Fruit fly (Drosophila melanogaster): Measurements from ENCODE around the gene gogo.

DNA sequence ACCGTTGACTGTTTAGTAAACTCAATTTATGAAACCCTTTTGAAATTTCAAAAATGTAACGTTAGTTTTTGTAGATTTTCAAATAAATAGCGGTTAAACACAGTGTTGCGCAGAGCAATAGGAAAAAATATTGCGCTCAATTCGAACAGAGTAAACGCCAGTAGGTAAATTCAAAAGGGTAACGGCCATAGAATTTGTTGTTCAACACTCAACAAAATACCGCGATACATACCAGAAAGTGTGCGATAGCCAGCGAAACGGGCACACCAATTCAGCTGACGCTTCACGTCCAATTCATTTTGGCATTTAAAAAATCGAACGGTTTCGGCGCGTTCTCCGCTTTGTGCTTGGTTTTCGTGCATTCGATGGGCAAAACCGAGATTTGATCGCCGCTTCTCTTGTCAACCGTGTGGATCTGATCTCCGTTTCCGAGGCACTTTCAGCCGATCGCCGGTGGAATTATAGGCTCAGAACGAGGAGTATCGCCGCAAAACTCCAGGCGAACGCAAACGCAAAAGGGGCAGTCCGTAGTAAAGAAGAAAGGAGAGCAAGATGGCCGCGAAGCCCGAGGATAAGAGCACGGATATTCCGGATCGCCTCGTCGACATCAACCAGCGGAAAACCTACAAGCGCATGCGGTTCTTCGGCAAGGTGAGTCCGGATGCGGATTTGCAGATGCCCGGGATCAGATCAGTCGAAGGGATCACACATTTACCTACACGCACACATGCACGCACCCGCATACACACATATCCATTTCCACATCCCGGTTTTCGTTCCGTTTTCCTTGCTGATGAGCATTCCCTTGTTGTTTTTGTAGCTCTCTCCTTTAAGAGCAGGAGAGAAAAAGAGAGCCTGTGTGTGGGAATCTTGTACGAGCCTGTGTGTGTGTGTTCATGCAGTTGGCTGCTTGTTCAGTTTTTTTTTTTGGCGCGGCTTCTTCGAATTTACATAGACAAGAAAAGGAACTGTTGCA lies 15.1 kb upstream of the gogo start:
- TF ChIP-seq Sin3A (optimal IDR thresholded peaks at IDR 0.05): no peak
- no peak for TF ChIP-seq h (optimal IDR thresholded peaks at IDR 0.05)
- TF ChIP-seq ttk (optimal IDR thresholded peaks at IDR 0.05): no peak
- TF ChIP-seq psq (optimal IDR thresholded peaks at IDR 0.05): no peak
